Worm (Caenorhabditis elegans) whole organism, midembryonic: ENCODE data around the gene sra-29.

Experiments
- flt-1 ChIP-seq: fragments of 200-800 bp; sonication (Bioruptor generic); IDR thresholded peaks from 2 replicates; pipeline ENCODE4 v1.3.6; 2022; ENCODE audit warnings: missing genetic modification characterization, missing compliant biosample characterization
- ref-1 ChIP-seq: fragments of 200-800 bp; sonication (Bioruptor generic); conservative IDR thresholded peaks from 2 replicates; pipeline ENCODE4 v1.3.6; 2022; ENCODE audit warnings: missing genetic modification reagents, missing genetic modification characterization, missing compliant biosample characterization
- ztf-23 ChIP-seq: fragments of 200-800 bp; sonication (Bioruptor generic); IDR thresholded peaks from 2 replicates; pipeline ENCODE4 v1.3.6; 2022; ENCODE audit warnings: missing genetic modification reagents, missing genetic modification characterization, missing compliant biosample characterization

DNA sequence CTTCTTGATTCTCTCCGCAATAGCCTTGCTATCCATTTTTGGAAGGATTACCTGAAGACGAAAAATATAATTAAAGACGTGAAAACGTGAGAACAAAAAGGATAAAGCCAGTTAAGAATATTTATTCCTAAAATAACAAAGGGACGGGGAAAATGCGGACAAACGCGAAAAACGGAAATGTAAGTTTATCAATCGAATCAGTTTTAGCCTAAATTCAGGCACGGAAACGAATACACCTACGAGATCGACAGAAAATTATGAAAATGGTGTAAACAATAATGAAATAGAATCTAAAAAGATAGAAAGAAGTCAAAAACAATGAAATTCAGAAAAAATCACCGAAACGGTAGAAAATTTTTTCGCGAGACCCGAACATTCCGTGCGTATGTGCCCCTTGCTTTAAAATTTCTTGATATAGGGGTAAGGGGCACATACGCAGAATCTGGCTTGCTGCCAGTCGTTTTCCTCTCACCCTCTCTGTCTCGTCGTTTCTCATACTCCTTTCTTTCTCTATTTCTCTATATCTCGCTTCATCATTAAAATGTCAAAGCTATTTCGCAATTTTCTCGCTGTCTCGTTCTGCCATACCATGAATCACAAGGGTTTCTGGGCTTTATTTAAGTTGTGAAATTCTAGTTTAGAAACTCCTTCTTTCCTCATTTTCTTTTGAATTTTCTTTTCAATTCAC lies 13.2 kb upstream of the sra-29 start, which contains the start of gene icd-1:
- TF ChIP-seq ref-1 (GFP tag; lab: Robert Waterston, UW) (no peak), ztf-23 (GFP tag; lab: Robert Waterston, UW) (peak; percentile 100), flt-1 (0 out of 2 replicates have a peak, but pooled peaks have one; percentile 61)
